Worm (Caenorhabditis elegans) whole organism, L2 larva: Measurements from ENCODE around the gene eftu-2.

Source experiments
- blmp-1 ChIP-seq: sonication (generic microtip); optimal IDR thresholded peaks from 2 replicates; lab custom pipeline; 2017; ENCODE audit warnings: missing genetic modification characterization, mild to moderate bottlenecking, missing compliant biosample characterization, antibody characterized with exemption, moderate library complexity; ENCODE audit not compliant: insufficient read depth
- snpc-4 ChIP-seq: fragments of 150-350 bp; optimal IDR thresholded peaks from 2 replicates; lab custom pipeline; 2014; ENCODE audit warnings: missing biosample characterization, missing genetic modification characterization

DNA sequence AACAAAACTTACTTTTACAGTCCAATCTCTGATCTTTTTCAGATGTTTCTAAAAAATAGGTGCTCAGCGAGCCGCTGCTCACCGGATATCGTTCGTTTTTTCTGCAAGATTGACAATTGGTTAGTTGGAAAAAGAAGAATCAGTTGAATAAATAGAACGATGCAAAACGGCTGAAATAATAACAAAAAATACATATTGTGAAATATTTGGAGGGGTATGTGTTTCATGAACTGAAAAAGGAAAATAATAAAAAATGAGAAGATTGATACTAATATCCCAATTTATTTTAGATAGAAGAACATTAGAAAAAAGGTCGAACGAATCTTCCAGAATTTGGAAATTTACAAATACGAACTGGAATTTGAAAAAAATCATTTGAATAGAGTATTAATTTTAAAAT lies 27.3 kb upstream of the eftu-2 start, which contains the start of gene frm-2:
- TF ChIP-seq snpc-4 (no peak), blmp-1 (tag; lab: Kevin White, UChicago) (no peak)
